Worm (Caenorhabditis elegans): Measurements from ENCODE around the gene del-6.
A peak's percentile ranks its signal among the peaks of the same experiment; 100 is the strongest.

The del-6 gene

ce11 chrV:10525902-10526301 is 46.8 kb upstream of the del-6 start, which contains the start of the genes C35A5.8 and hda-11 (continued):
- no peak for TF ChIP-seq ceh-45 (GFP tag; IDR thresholded peaks at IDR 0.05)
- peak; percentile 89 for TF ChIP-seq ets-4 (tag; optimal IDR thresholded peaks at IDR 0.05)
- TF ChIP-seq pag-3 (tag; optimal IDR thresholded peaks at IDR 0.05; ENCODE audit: borderline replicate concordance): no peak
- no peak for TF ChIP-seq hlh-30 (tag; optimal IDR thresholded peaks at IDR 0.05; ENCODE audit: insufficient read depth)
- TF ChIP-seq ceh-24 (tag; optimal IDR thresholded peaks at IDR 0.05): no peak
- peak; percentile 48 for TF ChIP-seq ceh-34 (tag; optimal IDR thresholded peaks at IDR 0.05)
- no peak for TF ChIP-seq unc-55 (GFP tag; optimal IDR thresholded peaks at IDR 0.05)
- no peak for TF ChIP-seq unc-3 (GFP tag; conservative IDR thresholded peaks at IDR 0.05)
- TF ChIP-seq unc-3 (tag; optimal IDR thresholded peaks at IDR 0.05): no peak
- TF ChIP-seq mec-3 (tag; optimal IDR thresholded peaks at IDR 0.05; ENCODE audit: borderline replicate concordance): peak; percentile 84
- TF ChIP-seq pros-1 (tag; optimal IDR thresholded peaks at IDR 0.05): no peak
- TF ChIP-seq nfya-1 (tag; optimal IDR thresholded peaks at IDR 0.05): peak; percentile 8
- TF ChIP-seq che-1 (tag; optimal IDR thresholded peaks at IDR 0.05): no peak
- TF ChIP-seq pha-2 (tag; optimal IDR thresholded peaks at IDR 0.05): no peak
- no peak for TF ChIP-seq T23F11.4 (GFP tag; optimal IDR thresholded peaks at IDR 0.05)
- no peak for TF ChIP-seq pax-1 (tag; optimal IDR thresholded peaks at IDR 0.05)
- no peak for TF ChIP-seq lin-11 (tag; optimal IDR thresholded peaks at IDR 0.05)
- no peak for TF ChIP-seq dve-1 (tag; optimal IDR thresholded peaks at IDR 0.05)

ce11 chrV:10528500-10528899 is 44.2 kb upstream of the del-6 start, which contains the start of gene F25D1.3:
F25D1.3 (plus strand) TSS chrV:10528724.
- TF ChIP-seq hlh-6 (tag; optimal IDR thresholded peaks at IDR 0.05): no peak
- no peak for TF ChIP-seq ceh-19 (GFP tag; optimal IDR thresholded peaks at IDR 0.05)
- no peak for TF ChIP-seq dve-1 (tag; optimal IDR thresholded peaks at IDR 0.05)
- TF ChIP-seq fkh-6 (tag; optimal IDR thresholded peaks at IDR 0.05): no peak
- no peak for TF ChIP-seq madf-2 (tag; optimal IDR thresholded peaks at IDR 0.05)
- TF ChIP-seq hlh-13 (GFP tag; optimal IDR thresholded peaks at IDR 0.05): no peak
- TF ChIP-seq ceh-31 (tag; optimal IDR thresholded peaks at IDR 0.05): no peak
- no peak for TF ChIP-seq syd-9 (tag; optimal IDR thresholded peaks at IDR 0.05)
- no peak for TF ChIP-seq ceh-30 (tag; optimal IDR thresholded peaks at IDR 0.05)
- TF ChIP-seq elt-4 (tag; optimal IDR thresholded peaks at IDR 0.05): no peak
- TF ChIP-seq unc-86 (tag; optimal IDR thresholded peaks at IDR 0.05): no peak
- TF ChIP-seq Y22D7AL.16 (tag; optimal IDR thresholded peaks at IDR 0.05): no peak
- no peak for TF ChIP-seq ama-1 (optimal IDR thresholded peaks at IDR 0.05)
- no peak for TF ChIP-seq lim-6 (tag; optimal IDR thresholded peaks at IDR 0.05)
- no peak for TF ChIP-seq nhr-232 (tag; optimal IDR thresholded peaks at IDR 0.05)

- TF ChIP-seq rnt-1 (tag; optimal IDR thresholded peaks at IDR 0.05) (no peak), pax-1 (tag; optimal IDR thresholded peaks at IDR 0.05) (no peak), T23F11.4 (GFP tag; optimal IDR thresholded peaks at IDR 0.05) (no peak), ceh-14 (tag; optimal IDR thresholded peaks at IDR 0.05) (no peak), dmd-4 (tag; optimal IDR thresholded peaks at IDR 0.05; ENCODE audit: borderline replicate concordance) (no peak), ceh-22 (tag; optimal IDR thresholded peaks at IDR 0.05) (no peak), nfya-1 (tag; optimal IDR thresholded peaks at IDR 0.05) (no peak), che-1 (tag; optimal IDR thresholded peaks at IDR 0.05) (no peak), unc-86 (tag; optimal IDR thresholded peaks at IDR 0.05) (no peak), unc-3 (GFP tag; conservative IDR thresholded peaks at IDR 0.05) (no peak), unc-3 (tag; optimal IDR thresholded peaks at IDR 0.05) (no peak), syd-9 (tag; optimal IDR thresholded peaks at IDR 0.05) (no peak), ama-1 (optimal IDR thresholded peaks at IDR 0.05) (no peak), F13H6.1 (tag; optimal IDR thresholded peaks at IDR 0.05) (no peak), ztf-16 (tag; optimal IDR thresholded peaks at IDR 0.05) (no peak), hlh-30 (tag; optimal IDR thresholded peaks at IDR 0.05; ENCODE audit: insufficient read depth) (no peak), hlh-8 (tag; optimal IDR thresholded peaks at IDR 0.05) (no peak), zip-5 (tag; optimal IDR thresholded peaks at IDR 0.05) (no peak), K02D7.2 (tag; optimal IDR thresholded peaks at IDR 0.05) (no peak), npax-4 (tag; optimal IDR thresholded peaks at IDR 0.05) (no peak)
Observed at ce11 chrV:10529600-10529999, 43.1 kb upstream of the del-6 start.

Data from whole organism, late embryonic.